Fruit fly (Drosophila melanogaster): ENCODE measurements around the gene CG34291.

CG34291 gene

dm6 chr3R:26440455-26441196 lies 15.0 kb upstream of the CG34291 start, which contains the start of gene tx:
TSS of gene tx (plus strand) at chr3R:26440778.
- TF ChIP-seq CG4496 (GFP tag; IDR thresholded peaks at IDR 0.05) (0 out of 3 replicates have a peak, but pooled peaks have one; percentile 7), CG32121 (GFP tag; IDR thresholded peaks at IDR 0.05) (0 out of 2 replicates have a peak, but pooled peaks have one; percentile 38), rn (GFP tag; IDR thresholded peaks at IDR 0.05) (no peak), CG10348 (GFP tag; IDR thresholded peaks at IDR 0.05) (no peak), CG8159 (tag; optimal IDR thresholded peaks at IDR 0.05) (no peak), CG17806 (tag; optimal IDR thresholded peaks at IDR 0.05) (no peak), CG8301 (tag; optimal IDR thresholded peaks at IDR 0.05) (no peak), Pif1B (GFP tag; optimal IDR thresholded peaks at IDR 0.05) (no peak), CG14655 (GFP tag; optimal IDR thresholded peaks at IDR 0.05) (no peak), CG13204 (GFP tag; optimal IDR thresholded peaks at IDR 0.05) (peak; percentile 56), CG12605 (GFP tag; IDR thresholded peaks at IDR 0.05) (peak; percentile 10; the same call in 1 of the 2 replicates), D1 (tag; optimal IDR thresholded peaks at IDR 0.05) (no peak), EcR (GFP tag; optimal IDR thresholded peaks at IDR 0.05) (no peak), Ets98B (GFP tag; IDR thresholded peaks at IDR 0.05) (peak; percentile 9; the same call in 1 of the 2 replicates)

dm6 chr3R:26436540-26436939 lies 11.0 kb upstream of the CG34291 start:
- TF ChIP-seq Pif1A (GFP tag; optimal IDR thresholded peaks at IDR 0.05) = peak; percentile 35
- TF ChIP-seq D1 (tag; optimal IDR thresholded peaks at IDR 0.05) = no peak
- TF ChIP-seq CG15710 (tag; optimal IDR thresholded peaks at IDR 0.05) = peak; percentile 12
- TF ChIP-seq CG32121 (GFP tag; IDR thresholded peaks at IDR 0.05) = peak; percentile 27; the same call in 1 of the 2 replicates
- TF ChIP-seq CG9948 (tag; optimal IDR thresholded peaks at IDR 0.05) = peak; percentile 34
- peak; percentile 37 for TF ChIP-seq CG8301 (tag; optimal IDR thresholded peaks at IDR 0.05)
- TF ChIP-seq CG4496 (GFP tag; IDR thresholded peaks at IDR 0.05) = peak; percentile 60; the same call in 2 of the 3 replicates
- TF ChIP-seq CG8159 (tag; optimal IDR thresholded peaks at IDR 0.05) = peak; percentile 45
- TF ChIP-seq CG34367 (tag; optimal IDR thresholded peaks at IDR 0.05) = peak; percentile 8
- TF ChIP-seq CG10348 (GFP tag; IDR thresholded peaks at IDR 0.05) = no peak
- TF ChIP-seq Snoo (tag; optimal IDR thresholded peaks at IDR 0.05) = peak; percentile 6
- TF ChIP-seq Ets98B (GFP tag; IDR thresholded peaks at IDR 0.05) = peak; percentile 54; the same call in 1 of the 2 replicates
- TF ChIP-seq CG17806 (tag; optimal IDR thresholded peaks at IDR 0.05) = peak; percentile 45
- TF ChIP-seq CG14655 (GFP tag; optimal IDR thresholded peaks at IDR 0.05) = peak; percentile 48
- TF ChIP-seq CG12605 (GFP tag; IDR thresholded peaks at IDR 0.05) = no peak

- TF ChIP-seq CG13204 (GFP tag; optimal IDR thresholded peaks at IDR 0.05) (no peak), Pif1A (GFP tag; optimal IDR thresholded peaks at IDR 0.05) (no peak), D1 (tag; optimal IDR thresholded peaks at IDR 0.05) (no peak), CG17806 (tag; optimal IDR thresholded peaks at IDR 0.05) (no peak), Ets98B (GFP tag; IDR thresholded peaks at IDR 0.05) (no peak), EcR (GFP tag; optimal IDR thresholded peaks at IDR 0.05) (no peak), CG10348 (GFP tag; IDR thresholded peaks at IDR 0.05) (no peak)
Measured at dm6 chr3R:26436001-26436400, 10.4 kb upstream of the CG34291 start.

- no peak for TF ChIP-seq CG14655 (GFP tag; optimal IDR thresholded peaks at IDR 0.05)
- TF ChIP-seq CG10348 (GFP tag; IDR thresholded peaks at IDR 0.05) = no peak
- TF ChIP-seq CG15710 (tag; optimal IDR thresholded peaks at IDR 0.05) = no peak
- no peak for TF ChIP-seq Pif1B (GFP tag; optimal IDR thresholded peaks at IDR 0.05)
- TF ChIP-seq CG17806 (tag; optimal IDR thresholded peaks at IDR 0.05) = no peak
- no peak for TF ChIP-seq fd96Ca (GFP tag; IDR thresholded peaks at IDR 0.05)
- no peak for TF ChIP-seq D1 (tag; optimal IDR thresholded peaks at IDR 0.05)
- TF ChIP-seq CG12605 (GFP tag; IDR thresholded peaks at IDR 0.05) = no peak
- TF ChIP-seq rn (GFP tag; IDR thresholded peaks at IDR 0.05) = no peak
- TF ChIP-seq CG34367 (tag; optimal IDR thresholded peaks at IDR 0.05) = no peak
- no peak for TF ChIP-seq EcR (GFP tag; optimal IDR thresholded peaks at IDR 0.05)
- TF ChIP-seq CG9948 (tag; optimal IDR thresholded peaks at IDR 0.05) = no peak
- no peak for TF ChIP-seq Snoo (tag; optimal IDR thresholded peaks at IDR 0.05)
- no peak for TF ChIP-seq Pif1A (GFP tag; optimal IDR thresholded peaks at IDR 0.05)
- no peak for TF ChIP-seq CG13204 (GFP tag; optimal IDR thresholded peaks at IDR 0.05)
- TF ChIP-seq gl (tag; optimal IDR thresholded peaks at IDR 0.05) = no peak
- no peak for TF ChIP-seq CG32121 (GFP tag; IDR thresholded peaks at IDR 0.05)
- TF ChIP-seq Ets98B (GFP tag; IDR thresholded peaks at IDR 0.05) = no peak
- TF ChIP-seq CG8159 (tag; optimal IDR thresholded peaks at IDR 0.05) = no peak
Measured at dm6 chr3R:26433743-26434142, 8.2 kb upstream of the CG34291 start.

dm6 chr3R:26432978-26433377 lies 7.4 kb upstream of the CG34291 start:
- TF ChIP-seq Ets98B (GFP tag; IDR thresholded peaks at IDR 0.05) = no peak
- no peak for TF ChIP-seq D1 (tag; optimal IDR thresholded peaks at IDR 0.05)
- TF ChIP-seq CG9948 (tag; optimal IDR thresholded peaks at IDR 0.05) = peak; percentile 3
- peak; percentile 14 for TF ChIP-seq CG15710 (tag; optimal IDR thresholded peaks at IDR 0.05)
- no peak for TF ChIP-seq Snoo (tag; optimal IDR thresholded peaks at IDR 0.05)
- TF ChIP-seq CG8301 (tag; optimal IDR thresholded peaks at IDR 0.05) = peak; percentile 19
- peak; percentile 5 for TF ChIP-seq CG17806 (tag; optimal IDR thresholded peaks at IDR 0.05)
- peak; percentile 37 for TF ChIP-seq CG8159 (tag; optimal IDR thresholded peaks at IDR 0.05)
- TF ChIP-seq rn (GFP tag; IDR thresholded peaks at IDR 0.05) = no peak
- peak; percentile 28 for TF ChIP-seq CG14655 (GFP tag; optimal IDR thresholded peaks at IDR 0.05)
- no peak for TF ChIP-seq Pif1A (GFP tag; optimal IDR thresholded peaks at IDR 0.05)

dm6 chr3R:26432526-26432925 lies 6.9 kb upstream of the CG34291 start:
- TF ChIP-seq D1 (tag; optimal IDR thresholded peaks at IDR 0.05) (no peak), CG17806 (tag; optimal IDR thresholded peaks at IDR 0.05) (no peak), Ets98B (GFP tag; IDR thresholded peaks at IDR 0.05) (no peak), Pif1A (GFP tag; optimal IDR thresholded peaks at IDR 0.05) (no peak)

Data from whole organism, pupa.